Fruit fly (Drosophila melanogaster): ENCODE measurements around the gene CG5897.

DNA sequence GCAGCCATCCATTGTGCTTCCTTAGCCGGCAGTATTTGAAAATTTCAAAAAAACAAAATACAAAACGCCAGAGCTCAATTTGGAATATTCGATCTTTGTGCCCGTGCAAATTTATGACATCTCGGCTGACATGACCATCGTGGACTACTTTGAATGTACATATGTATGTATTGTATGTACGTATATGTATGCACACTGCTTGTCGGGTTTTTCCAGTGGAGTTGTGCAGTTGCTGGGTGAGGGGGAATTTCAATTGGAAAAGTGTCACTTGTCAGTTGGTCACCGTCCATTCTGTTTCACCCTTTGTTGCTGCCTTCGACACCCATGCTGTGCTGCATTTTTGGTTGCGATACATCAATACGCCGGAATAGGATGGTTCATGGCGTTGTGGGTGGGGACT lies 41.1 kb downstream of the CG5897 start, which contains the start of gene CG12521:
- TF ChIP-seq br (GFP tag; optimal IDR thresholded peaks at IDR 0.05), result no peak
- no peak for TF ChIP-seq OdsH (GFP tag; optimal IDR thresholded peaks at IDR 0.05)
- no peak for TF ChIP-seq psq (GFP tag; optimal IDR thresholded peaks at IDR 0.05)
- no peak for TF ChIP-seq usp (GFP tag; optimal IDR thresholded peaks at IDR 0.05)
